Fruit fly (Drosophila melanogaster) whole organism, embryonic: ENCODE measurements around the gene GramD1B.

Experiments used
- ATbp ChIP-seq: fragments of 200-800 bp; sonication (Bioruptor generic); optimal IDR thresholded peaks from 2 replicates; lab custom pipeline; 2017; ENCODE audit warnings: missing biosample characterization, mild to moderate bottlenecking, missing genetic modification characterization, missing genetic modification reagents
- Blimp-1 ChIP-seq: fragments of 200-800 bp; sonication (Bioruptor generic); optimal IDR thresholded peaks from 3 replicates; lab custom pipeline; 2018; ENCODE audit warnings: missing biosample characterization, missing genetic modification characterization, mild to moderate bottlenecking, moderate library complexity, missing genetic modification reagents
- BtbVII ChIP-seq: fragments of 200-800 bp; sonication (Bioruptor generic); optimal IDR thresholded peaks from 3 replicates; lab custom pipeline; 2017; ENCODE audit warnings: missing biosample characterization, mild to moderate bottlenecking, missing genetic modification characterization
- Bteb2 ChIP-seq: fragments of 200-800 bp; sonication (Bioruptor generic); optimal IDR thresholded peaks from 2 replicates; lab custom pipeline; 2016; ENCODE audit warnings: missing biosample characterization, missing genetic modification characterization
- CG1024 ChIP-seq: fragments of 200-800 bp; sonication (Bioruptor generic); IDR thresholded peaks from 2 replicates; pipeline ENCODE4 v1.3.6; 2022; ENCODE audit warnings: missing biosample characterization, missing genetic modification characterization
- CG10654 ChIP-seq: fragments of 200-800 bp; sonication (Bioruptor generic); optimal IDR thresholded peaks from 2 replicates; lab custom pipeline; 2016; ENCODE audit warnings: missing biosample characterization, missing genetic modification characterization
- CG11398 ChIP-seq: fragments of 200-800 bp; sonication (Bioruptor generic); optimal IDR thresholded peaks from 2 replicates; lab custom pipeline; 2016; ENCODE audit warnings: missing biosample characterization, missing genetic modification characterization
- CG12104 ChIP-seq: fragments of 200-800 bp; sonication (Bioruptor generic); optimal IDR thresholded peaks from 3 replicates; lab custom pipeline; 2016; ENCODE audit warnings: missing biosample characterization, missing genetic modification characterization
- CG12299 ChIP-seq: fragments of 200-800 bp; sonication (Bioruptor generic); optimal IDR thresholded peaks from 2 replicates; lab custom pipeline; 2018; ENCODE audit warnings: missing biosample characterization, mild to moderate bottlenecking, missing genetic modification characterization
- CG13123 ChIP-seq: fragments of 200-800 bp; sonication (Bioruptor generic); optimal IDR thresholded peaks from 2 replicates; lab custom pipeline; 2016; ENCODE audit warnings: missing biosample characterization, missing genetic modification characterization
- CG14860 ChIP-seq: fragments of 200-800 bp; sonication (Bioruptor generic); IDR thresholded peaks from 3 replicates; pipeline ENCODE4 v1.3.6; 2022; ENCODE audit warnings: missing biosample characterization, missing genetic modification characterization; ENCODE audit not compliant: partially characterized antibody
- CG15269 ChIP-seq: fragments of 200-800 bp; sonication (Bioruptor generic); optimal IDR thresholded peaks from 2 replicates; lab custom pipeline; 2018; ENCODE audit warnings: missing biosample characterization, mild to moderate bottlenecking, missing genetic modification characterization, moderate library complexity
- CG16815 ChIP-seq: fragments of 200-800 bp; sonication (Bioruptor generic); optimal IDR thresholded peaks from 3 replicates; lab custom pipeline; 2017; ENCODE audit warnings: missing biosample characterization, mild to moderate bottlenecking, missing genetic modification characterization
- CG17361 ChIP-seq: fragments of 200-800 bp; sonication (Bioruptor generic); IDR thresholded peaks from 3 replicates; pipeline ENCODE4 v1.3.6; 2022; ENCODE audit warnings: missing biosample characterization, missing genetic modification characterization
- CG17912 ChIP-seq: fragments of 200-800 bp; sonication (Bioruptor generic); optimal IDR thresholded peaks from 2 replicates; lab custom pipeline; 2018; ENCODE audit warnings: missing biosample characterization, mild to moderate bottlenecking, missing genetic modification characterization
- CG30431 ChIP-seq: fragments of 200-800 bp; sonication (Bioruptor generic); optimal IDR thresholded peaks from 2 replicates; lab custom pipeline; 2017; ENCODE audit warnings: missing biosample characterization, missing genetic modification characterization
- CG31441 ChIP-seq: fragments of 200-800 bp; sonication (Bioruptor generic); IDR thresholded peaks from 2 replicates; pipeline ENCODE4 v1.3.6; 2022; ENCODE audit warnings: missing biosample characterization, missing genetic modification characterization
- CG34224 ChIP-seq: fragments of 200-800 bp; sonication (Bioruptor generic); IDR thresholded peaks from 3 replicates; pipeline ENCODE4 v1.3.6; 2022; ENCODE audit warnings: missing biosample characterization, missing genetic modification characterization; ENCODE audit not compliant: partially characterized antibody
- CG4617 ChIP-seq: fragments of 200-800 bp; sonication (Bioruptor generic); optimal IDR thresholded peaks from 3 replicates; lab custom pipeline; 2016; ENCODE audit warnings: missing biosample characterization, missing genetic modification characterization, borderline replicate concordance
- CG9215 ChIP-seq: fragments of 200-800 bp; sonication (Bioruptor generic); IDR thresholded peaks from 2 replicates; pipeline ENCODE4 v1.3.6; 2022; ENCODE audit warnings: missing biosample characterization, missing genetic modification characterization
- CG9876 ChIP-seq: fragments of 200-800 bp; sonication (Bioruptor generic); optimal IDR thresholded peaks from 2 replicates; lab custom pipeline; 2016; ENCODE audit warnings: missing biosample characterization, missing genetic modification characterization
- Chrac-16 ChIP-seq: fragments of 200-800 bp; sonication (Bioruptor generic); optimal IDR thresholded peaks from 3 replicates; lab custom pipeline; 2016; ENCODE audit warnings: missing biosample characterization, missing genetic modification characterization
- D19B ChIP-seq: fragments of 200-800 bp; sonication (Bioruptor generic); optimal IDR thresholded peaks from 2 replicates; lab custom pipeline; 2017; ENCODE audit warnings: missing biosample characterization, mild to moderate bottlenecking, missing genetic modification characterization
- Dref ChIP-seq: fragments of 200-800 bp; sonication (Bioruptor generic); IDR thresholded peaks from 2 replicates; pipeline ENCODE4 v1.3.6; 2022; ENCODE audit warnings: missing biosample characterization, missing genetic modification characterization
- Fer2 ChIP-seq: fragments of 200-800 bp; sonication (Bioruptor generic); optimal IDR thresholded peaks from 2 replicates; lab custom pipeline; 2018; ENCODE audit warnings: missing biosample characterization, mild to moderate bottlenecking, missing genetic modification characterization, moderate library complexity
- Hr39 ChIP-seq: fragments of >200 bp; optimal IDR thresholded peaks from 2 replicates; lab custom pipeline; 2017
- Hr78 ChIP-seq, 2 experiments: fragments of 200-800 bp in 1 of 2; fragments of >200 bp in 1 of 2; sonication (Bioruptor generic) in 1 of 2; optimal IDR thresholded peaks; 2 replicates each; lab custom pipeline; 2017 to 2019; ENCODE audit warnings: missing biosample characterization in 2 of 2, missing genetic modification characterization in 2 of 2, mild to moderate bottlenecking in 1 of 2, moderate library complexity in 1 of 2
- NK7.1 ChIP-seq: fragments of 200-800 bp; sonication (Bioruptor generic); optimal IDR thresholded peaks from 3 replicates; lab custom pipeline; 2016; ENCODE audit warnings: missing biosample characterization, missing genetic modification characterization
- Nf-YC ChIP-seq: fragments of 200-800 bp; optimal IDR thresholded peaks from 3 replicates; lab custom pipeline; 2019; ENCODE audit warnings: missing biosample characterization, mild to moderate bottlenecking, missing genetic modification characterization, moderate library complexity
- Side ChIP-seq: fragments of 200-800 bp; sonication (Bioruptor generic); optimal IDR thresholded peaks from 2 replicates; lab custom pipeline; 2016; ENCODE audit warnings: missing biosample characterization, missing genetic modification characterization
- aop ChIP-seq: fragments of 200-800 bp; sonication (Bioruptor generic); IDR thresholded peaks from 2 replicates; pipeline ENCODE4 v1.3.6; 2022; ENCODE audit warnings: missing biosample characterization, missing genetic modification characterization
- chif ChIP-seq, 2 experiments: fragments of 200-800 bp; sonication (Bioruptor generic); optimal IDR thresholded peaks; 3 replicates each; lab custom pipeline; 2016; ENCODE audit warnings: missing biosample characterization in 2 of 2, missing genetic modification characterization in 2 of 2
- chm ChIP-seq: fragments of 200-800 bp; sonication (Bioruptor generic); IDR thresholded peaks from 2 replicates; pipeline ENCODE4 v1.3.6; 2022; ENCODE audit warnings: missing biosample characterization, missing genetic modification characterization
- croc ChIP-seq: fragments of 200-800 bp; sonication (Bioruptor generic); conservative IDR thresholded peaks from 3 replicates; pipeline ENCODE4 v1.3.6; 2022; ENCODE audit warnings: missing biosample characterization, missing genetic modification characterization
- crol ChIP-seq: fragments of 200-800 bp; sonication (Bioruptor generic); IDR thresholded peaks from 2 replicates; pipeline ENCODE4 v1.3.6; 2022; ENCODE audit warnings: missing biosample characterization, missing genetic modification characterization
- crp ChIP-seq, 2 experiments: fragments of 200-800 bp; sonication (Bioruptor generic); optimal IDR thresholded peaks; 2 replicates in 1 of 2; 3 replicates in 1 of 2; lab custom pipeline; 2017; ENCODE audit warnings: missing biosample characterization in 2 of 2, missing genetic modification characterization in 2 of 2, mild to moderate bottlenecking in 1 of 2, moderate library complexity in 1 of 2
- dimm ChIP-seq: fragments of 200-800 bp; sonication (Bioruptor generic); IDR thresholded peaks from 2 replicates; pipeline ENCODE4 v1.3.6; 2022; ENCODE audit warnings: missing biosample characterization, missing genetic modification characterization
- ftz-f1 ChIP-seq: fragments of 200-800 bp; sonication (Bioruptor generic); optimal IDR thresholded peaks from 2 replicates; lab custom pipeline; 2016; ENCODE audit warnings: missing biosample characterization, missing genetic modification characterization
- grn ChIP-seq: fragments of 200-800 bp; sonication (Bioruptor generic); optimal IDR thresholded peaks from 3 replicates; lab custom pipeline; 2017; ENCODE audit warnings: missing biosample characterization, missing genetic modification characterization
- ind ChIP-seq: fragments of 200-800 bp; sonication (Bioruptor generic); optimal IDR thresholded peaks from 3 replicates; lab custom pipeline; 2016; ENCODE audit warnings: missing biosample characterization, missing genetic modification characterization
- kni ChIP-seq: fragments of 200-800 bp; sonication (Bioruptor generic); optimal IDR thresholded peaks from 3 replicates; lab custom pipeline; 2017; ENCODE audit warnings: mild to moderate bottlenecking, missing biosample characterization, missing genetic modification reagents, missing genetic modification characterization
- luna ChIP-seq: fragments of 200-800 bp; sonication (Bioruptor generic); optimal IDR thresholded peaks from 2 replicates; lab custom pipeline; 2016; ENCODE audit warnings: missing biosample characterization, missing genetic modification characterization
- mirr ChIP-seq: fragments of 200-800 bp; sonication (Bioruptor generic); optimal IDR thresholded peaks from 3 replicates; lab custom pipeline; 2018; ENCODE audit warnings: missing biosample characterization, mild to moderate bottlenecking, missing genetic modification characterization
- nom ChIP-seq: fragments of 200-800 bp; sonication (Bioruptor generic); optimal IDR thresholded peaks from 2 replicates; lab custom pipeline; 2017; ENCODE audit warnings: missing biosample characterization, missing genetic modification characterization, mild to moderate bottlenecking, moderate library complexity, missing genetic modification reagents
- pfk ChIP-seq: fragments of 200-800 bp; sonication (Bioruptor generic); optimal IDR thresholded peaks from 2 replicates; lab custom pipeline; 2018; ENCODE audit warnings: missing biosample characterization, mild to moderate bottlenecking, missing genetic modification characterization, moderate library complexity
- repo ChIP-seq: fragments of 200-800 bp; sonication (Bioruptor generic); optimal IDR thresholded peaks from 2 replicates; lab custom pipeline; 2016; ENCODE audit warnings: missing biosample characterization, missing genetic modification characterization
- run ChIP-seq: fragments of 200-800 bp; sonication (Bioruptor generic); optimal IDR thresholded peaks from 3 replicates; lab custom pipeline; 2018; ENCODE audit warnings: missing biosample characterization, mild to moderate bottlenecking, missing genetic modification characterization
- sens-2 ChIP-seq: fragments of 200-800 bp; sonication (Bioruptor generic); IDR thresholded peaks from 2 replicates; pipeline ENCODE4 v1.3.6; 2022; ENCODE audit warnings: missing biosample characterization, missing genetic modification characterization
- sim ChIP-seq: fragments of 200-800 bp; sonication (Bioruptor generic); IDR thresholded peaks from 2 replicates; pipeline ENCODE4 v1.3.6; 2022; ENCODE audit warnings: missing biosample characterization, missing genetic modification characterization
- trem ChIP-seq: fragments of 200-800 bp; optimal IDR thresholded peaks from 3 replicates; lab custom pipeline; 2019; ENCODE audit warnings: missing biosample characterization, mild to moderate bottlenecking, missing genetic modification characterization, moderate library complexity
- usp ChIP-seq: fragments of >200 bp; optimal IDR thresholded peaks from 2 replicates; lab custom pipeline; 2017; ENCODE audit warnings: missing biosample characterization, missing genetic modification characterization
- vfl ChIP-seq: fragments of 200-800 bp; sonication (Bioruptor generic); optimal IDR thresholded peaks from 2 replicates; lab custom pipeline; 2016; ENCODE audit warnings: missing biosample characterization, missing genetic modification characterization

GramD1B gene

dm6 chr2L:3356193-3356645, 17.0 kb downstream of the GramD1B start (continued):
- TF ChIP-seq chm (GFP tag; lab: Robert Waterston, UW) (no peak), CG12299 (tag; lab: Kevin White, UChicago) (no peak), nom (peak; percentile 95), BtbVII (GFP tag; lab: Kevin White, UChicago) (peak; percentile 12), Fer2 (tag; lab: Kevin White, UChicago) (no peak), croc (GFP tag; lab: Robert Waterston, UW) (no peak), CG31441 (GFP tag; lab: Robert Waterston, UW) (no peak), crol (GFP tag; lab: Robert Waterston, UW) (no peak), CG17912 (GFP tag; lab: Kevin White, UChicago) (no peak), CG14860 (GFP tag; lab: Robert Waterston, UW) (no peak), CG9876 (no peak), CG9215 (GFP tag; lab: Robert Waterston, UW) (no peak), Chrac-16 (GFP tag; lab: Kevin White, UChicago) (no peak), CG17361 (no peak), usp (GFP tag; lab: Kevin White, UChicago) (no peak), ftz-f1 (GFP tag; lab: Kevin White, UChicago) (peak; percentile 96), CG16815 (GFP tag; lab: Kevin White, UChicago) (no peak), Hr78 (GFP tag; optimal IDR thresholded peaks at IDR 0.05; lab: Kevin White, UChicago) (no peak), kni (no peak), sim (GFP tag; lab: Robert Waterston, UW) (no peak), sens-2 (GFP tag; lab: Robert Waterston, UW) (no peak), CG12104 (GFP tag; lab: Kevin White, UChicago) (peak; percentile 9), dimm (GFP tag; lab: Robert Waterston, UW) (no peak), CG11398 (GFP tag; lab: Kevin White, UChicago) (no peak), aop (no peak), CG13123 (GFP tag; lab: Kevin White, UChicago) (no peak), Bteb2 (no peak), luna (no peak), CG10654 (no peak), ind (GFP tag; lab: Kevin White, UChicago) (peak; percentile 15), crp (GFP tag; optimal IDR thresholded peaks at IDR 0.05; lab: Kevin White, UChicago) (no peak), CG15269 (tag; lab: Kevin White, UChicago) (no peak), CG1024 (no peak), CG30431 (GFP tag; lab: Kevin White, UChicago) (no peak), mirr (GFP tag; lab: Kevin White, UChicago) (no peak), D19B (no peak), vfl (GFP tag; lab: Kevin White, UChicago) (no peak), repo (no peak), CG4617 (GFP tag; lab: Kevin White, UChicago) (no peak), trem (tag; lab: Kevin White, UChicago) (no peak), grn (no peak), run (tag; lab: Kevin White, UChicago) (no peak), Hr39 (lab: Kevin White, UChicago) (no peak), Nf-YC (tag; lab: Kevin White, UChicago) (no peak), CG34224 (GFP tag; lab: Robert Waterston, UW) (no peak), Blimp-1 (GFP tag; lab: Kevin White, UChicago) (no peak), pfk (GFP tag; lab: Kevin White, UChicago) (no peak), NK7.1 (no peak), chif (GFP tag; optimal IDR thresholded peaks at IDR 0.05; lab: Kevin White, UChicago) (peak in 1 of 2 experiments; percentile 57), Dref (GFP tag; lab: Robert Waterston, UW) (no peak), Side (no peak), ATbp (no peak)
